Worm (Caenorhabditis elegans) whole organism, early embryonic: ENCODE data around the gene srz-12.

ENCODE experiments used
- B0310.2 ChIP-seq: sonication (generic microtip); optimal IDR thresholded peaks from 2 replicates; lab custom pipeline; 2016; ENCODE audit warnings: mild to moderate bottlenecking, missing genetic modification characterization, missing compliant biosample characterization
- F13C5.2 ChIP-seq: sonication (generic microtip); optimal IDR thresholded peaks from 2 replicates; lab custom pipeline; 2017; ENCODE audit warnings: mild to moderate bottlenecking, missing genetic modification characterization, inconsistent platforms, missing compliant biosample characterization
- aly-1 ChIP-seq: sonication (generic microtip); optimal IDR thresholded peaks from 2 replicates; lab custom pipeline; 2016; ENCODE audit warnings: missing genetic modification characterization, missing compliant biosample characterization
- ama-1 ChIP-seq: fragments of 150-350 bp; optimal IDR thresholded peaks from 2 replicates; lab custom pipeline; 2014
- ceh-13 ChIP-seq: fragments of 200-800 bp; sonication (Bioruptor generic); optimal IDR thresholded peaks from 2 replicates; lab custom pipeline; 2018; ENCODE audit warnings: mild to moderate bottlenecking, missing genetic modification characterization, missing compliant biosample characterization
- ceh-36 ChIP-seq: sonication (generic microtip); optimal IDR thresholded peaks from 2 replicates; lab custom pipeline; 2016; ENCODE audit warnings: missing genetic modification characterization, inconsistent platforms, missing compliant biosample characterization
- ets-7 ChIP-seq: sonication (generic microtip); optimal IDR thresholded peaks from 2 replicates; lab custom pipeline; 2016; ENCODE audit warnings: missing genotype, missing genetic modification characterization, missing compliant biosample characterization
- flt-1 ChIP-seq: fragments of 200-800 bp; sonication (Bioruptor generic); IDR thresholded peaks from 2 replicates; pipeline ENCODE4 v1.3.6; 2022; ENCODE audit warnings: missing genetic modification characterization, missing compliant biosample characterization
- hmbx-1 ChIP-seq: sonication (generic microtip); optimal IDR thresholded peaks from 2 replicates; lab custom pipeline; 2016; ENCODE audit warnings: mild to moderate bottlenecking, missing genetic modification characterization, missing compliant biosample characterization
- hmg-4 ChIP-seq: fragments of 200-800 bp; sonication (Bioruptor generic); optimal IDR thresholded peaks from 2 replicates; lab custom pipeline; 2018; ENCODE audit warnings: mild to moderate bottlenecking, missing genetic modification characterization, missing compliant biosample characterization
- hnd-1 ChIP-seq: sonication (generic microtip); optimal IDR thresholded peaks from 2 replicates; lab custom pipeline; 2016; ENCODE audit warnings: missing genetic modification characterization, missing compliant biosample characterization
- pes-1 ChIP-seq: fragments of 200-800 bp; sonication (Bioruptor generic); IDR thresholded peaks from 2 replicates; pipeline ENCODE4 v1.3.6; 2022; ENCODE audit warnings: missing genetic modification reagents, missing genetic modification characterization, missing compliant biosample characterization
- scrt-1 ChIP-seq: fragments of 200-800 bp; sonication (Bioruptor generic); IDR thresholded peaks from 2 replicates; pipeline ENCODE4 v1.3.6; 2022; ENCODE audit warnings: missing genetic modification characterization, missing compliant biosample characterization
- sea-1 ChIP-seq: fragments of 200-800 bp; sonication (Bioruptor generic); conservative IDR thresholded peaks from 2 replicates; pipeline ENCODE4 v1.3.6; 2022; ENCODE audit warnings: missing genetic modification characterization, missing compliant biosample characterization
- tbx-11 ChIP-seq: fragments of 200-800 bp; sonication (Bioruptor generic); IDR thresholded peaks from 2 replicates; pipeline ENCODE4 v1.3.6; 2022; ENCODE audit warnings: missing genetic modification characterization, missing compliant biosample characterization
- tbx-37 ChIP-seq: fragments of 200-800 bp; sonication (Bioruptor generic); conservative IDR thresholded peaks from 2 replicates; pipeline ENCODE4 v1.3.6; 2022; ENCODE audit warnings: missing genetic modification reagents, missing genetic modification characterization, missing compliant biosample characterization
- tra-4 ChIP-seq: sonication (generic microtip); optimal IDR thresholded peaks from 2 replicates; lab custom pipeline; 2017; ENCODE audit warnings: missing genetic modification characterization, missing compliant biosample characterization

srz-12 gene

DNA sequence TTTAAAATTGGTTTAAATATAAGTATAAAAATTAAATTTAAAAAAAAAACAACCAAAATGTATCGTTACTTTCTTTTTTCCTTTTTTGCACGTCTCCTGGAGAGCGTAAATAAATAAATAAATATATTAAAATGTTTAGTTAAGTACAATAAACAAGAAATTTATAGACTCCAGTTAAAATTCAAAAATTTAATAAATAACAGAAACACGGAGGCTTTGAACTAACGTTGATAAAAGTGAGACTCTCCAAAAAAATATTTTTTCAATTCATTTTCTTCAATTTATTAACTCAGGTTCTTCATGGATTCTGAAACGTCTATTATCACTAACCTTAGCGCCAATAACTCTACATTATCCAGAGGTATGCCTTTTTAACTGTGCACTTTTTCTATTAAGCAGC lies 29.3 kb upstream of the srz-12 start, which contains the start of gene T06C12.12:
Gene T06C12.12 (plus strand): TSS at position 301 of the 400 bp plus-strand sequence.
- TF ChIP-seq ceh-36 (tag; lab: Kevin White, UChicago) = no peak
- no peak for TF ChIP-seq F13C5.2
- no peak for TF ChIP-seq sea-1 (GFP tag; lab: Robert Waterston, UW)
- TF ChIP-seq flt-1 = no peak

ce11 chrV:15891279-15891678 lies 28.8 kb upstream of the srz-12 start:
- TF ChIP-seq hnd-1 (no peak), ets-7 (no peak), ceh-13 (GFP tag; lab: Kevin White, UChicago) (no peak), hmg-4 (GFP tag; lab: Kevin White, UChicago) (no peak), ceh-36 (tag; lab: Kevin White, UChicago) (no peak), flt-1 (no peak), aly-1 (tag; lab: Kevin White, UChicago) (no peak), tra-4 (tag; lab: Kevin White, UChicago) (no peak), tbx-37 (GFP tag; lab: Robert Waterston, UW) (no peak), F13C5.2 (no peak), tbx-11 (GFP tag; lab: Robert Waterston, UW) (no peak)

DNA sequence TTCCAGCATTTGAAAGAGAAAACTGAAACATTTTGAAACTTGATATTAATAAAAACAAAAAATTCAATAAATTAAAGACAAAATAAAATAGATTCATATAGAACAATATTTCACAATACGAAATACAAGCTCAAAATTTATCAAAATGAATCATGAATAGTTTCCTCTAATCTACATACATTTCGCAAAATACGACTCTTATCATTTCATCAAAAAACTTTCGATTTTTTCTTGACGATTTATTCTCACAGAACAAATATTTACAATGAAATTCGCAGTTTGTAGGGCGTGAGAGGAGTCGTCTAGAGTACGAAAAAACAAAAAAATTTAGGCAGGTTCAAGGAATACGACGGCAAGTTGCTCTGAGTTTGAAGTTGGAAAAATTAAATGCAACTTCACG lies 27.6 kb upstream of the srz-12 start:
- TF ChIP-seq hmbx-1 (tag; lab: Kevin White, UChicago) = no peak
- TF ChIP-seq tbx-11 (GFP tag; lab: Robert Waterston, UW) = no peak
- no peak for TF ChIP-seq ceh-36 (tag; lab: Kevin White, UChicago)
- no peak for TF ChIP-seq F13C5.2

- no peak for TF ChIP-seq ceh-36 (tag; lab: Kevin White, UChicago)
- no peak for TF ChIP-seq scrt-1 (GFP tag; lab: Robert Waterston, UW)
- TF ChIP-seq pes-1 (GFP tag; lab: Robert Waterston, UW) = no peak
- TF ChIP-seq hnd-1 = no peak
- no peak for TF ChIP-seq tra-4 (tag; lab: Kevin White, UChicago)
- TF ChIP-seq B0310.2 (tag; lab: Kevin White, UChicago) = no peak
- no peak for TF ChIP-seq ama-1
- TF ChIP-seq tbx-11 (GFP tag; lab: Robert Waterston, UW) = no peak
- TF ChIP-seq F13C5.2 = no peak
- no peak for TF ChIP-seq ceh-13 (GFP tag; lab: Kevin White, UChicago)
- no peak for TF ChIP-seq ets-7
- no peak for TF ChIP-seq hmg-4 (GFP tag; lab: Kevin White, UChicago)
- TF ChIP-seq aly-1 (tag; lab: Kevin White, UChicago) = no peak
- no peak for TF ChIP-seq tbx-37 (GFP tag; lab: Robert Waterston, UW)
- no peak for TF ChIP-seq flt-1
- TF ChIP-seq hmbx-1 (tag; lab: Kevin White, UChicago) = no peak
- no peak for TF ChIP-seq sea-1 (GFP tag; lab: Robert Waterston, UW)
Observed at ce11 chrV:15888751-15889150, 26.3 kb upstream of the srz-12 start, which contains the start of gene cgt-1. Gene cgt-1 (minus strand): TSS chrV:15888851.

DNA sequence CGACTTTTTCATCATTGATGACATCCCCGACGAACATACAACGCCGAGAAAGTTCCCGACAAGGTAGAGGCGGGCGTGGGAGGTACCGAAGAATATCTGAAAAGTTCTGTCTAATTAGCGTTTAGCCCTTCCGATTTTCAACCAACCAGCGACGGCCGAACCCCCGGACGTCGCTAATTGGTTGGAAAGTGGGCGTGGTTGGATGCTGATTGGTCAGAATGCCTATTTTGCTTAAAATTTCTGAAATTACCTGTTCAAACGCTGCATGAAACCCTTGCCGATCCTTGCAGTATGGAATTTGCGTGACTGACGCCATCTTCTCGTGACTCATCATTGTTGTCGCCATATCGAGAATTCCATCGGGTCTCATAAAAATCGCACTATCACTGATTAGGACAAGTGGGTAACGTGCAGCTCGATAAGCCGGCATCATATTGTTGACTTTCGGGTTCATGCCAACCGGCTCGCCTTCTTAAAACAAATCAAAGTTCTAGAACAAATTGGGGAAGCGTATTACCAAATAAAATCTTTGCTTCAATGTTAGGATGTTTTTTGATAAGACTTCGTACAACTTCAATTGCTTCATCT lies 25.3 kb upstream of the srz-12 start:
- no peak for TF ChIP-seq tbx-11 (GFP tag; lab: Robert Waterston, UW)
- TF ChIP-seq aly-1 (tag; lab: Kevin White, UChicago) = no peak
- TF ChIP-seq F13C5.2 = no peak
- TF ChIP-seq sea-1 (GFP tag; lab: Robert Waterston, UW) = no peak
- no peak for TF ChIP-seq scrt-1 (GFP tag; lab: Robert Waterston, UW)
- TF ChIP-seq flt-1 = no peak
- TF ChIP-seq hnd-1 = no peak
- no peak for TF ChIP-seq tbx-37 (GFP tag; lab: Robert Waterston, UW)
- no peak for TF ChIP-seq ama-1
- TF ChIP-seq ets-7 = no peak
- no peak for TF ChIP-seq ceh-13 (GFP tag; lab: Kevin White, UChicago)
- no peak for TF ChIP-seq hmg-4 (GFP tag; lab: Kevin White, UChicago)

ce11 chrV:15885967-15886366 lies 23.5 kb upstream of the srz-12 start, which contains the start of gene T06C12.9:
Gene T06C12.9 (minus strand): TSS chrV:15886067.
- TF ChIP-seq tbx-11 (GFP tag; lab: Robert Waterston, UW) (no peak), ama-1 (no peak)

DNA sequence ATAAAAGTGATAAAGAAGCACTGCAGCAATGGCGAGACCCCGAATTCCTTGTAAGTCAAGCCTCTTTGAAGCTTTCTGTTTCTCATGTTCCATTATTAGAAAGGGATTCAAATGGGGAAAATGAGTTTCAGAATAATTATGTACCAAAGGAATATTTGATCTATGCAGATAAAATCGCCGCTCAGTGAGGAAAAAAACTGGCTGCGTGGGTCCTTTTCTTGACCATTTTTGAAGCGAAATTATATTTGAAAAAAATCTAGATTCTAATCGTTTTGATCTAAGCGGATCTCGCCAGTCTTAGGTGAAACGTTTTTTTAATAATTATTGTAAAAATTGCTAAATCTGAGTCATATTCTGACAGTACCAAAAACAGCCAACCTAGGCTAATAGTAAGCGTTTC lies 22.2 kb upstream of the srz-12 start, which contains the start of gene oac-42:
Gene oac-42 (minus strand): TSS at position 101 of the 400 bp plus-strand sequence.
- no peak for TF ChIP-seq hmbx-1 (tag; lab: Kevin White, UChicago)
- no peak for TF ChIP-seq ceh-36 (tag; lab: Kevin White, UChicago)
- no peak for TF ChIP-seq tbx-37 (GFP tag; lab: Robert Waterston, UW)
- no peak for TF ChIP-seq flt-1
- no peak for TF ChIP-seq B0310.2 (tag; lab: Kevin White, UChicago)
- TF ChIP-seq F13C5.2 = no peak
- no peak for TF ChIP-seq hnd-1
- TF ChIP-seq aly-1 (tag; lab: Kevin White, UChicago) = no peak
- no peak for TF ChIP-seq ama-1
- no peak for TF ChIP-seq ceh-13 (GFP tag; lab: Kevin White, UChicago)
- no peak for TF ChIP-seq tbx-11 (GFP tag; lab: Robert Waterston, UW)
- TF ChIP-seq ets-7 = no peak
- TF ChIP-seq scrt-1 (GFP tag; lab: Robert Waterston, UW) = no peak
- TF ChIP-seq pes-1 (GFP tag; lab: Robert Waterston, UW) = no peak
- no peak for TF ChIP-seq hmg-4 (GFP tag; lab: Kevin White, UChicago)
- TF ChIP-seq tra-4 (tag; lab: Kevin White, UChicago) = no peak
- TF ChIP-seq sea-1 (GFP tag; lab: Robert Waterston, UW) = no peak

DNA sequence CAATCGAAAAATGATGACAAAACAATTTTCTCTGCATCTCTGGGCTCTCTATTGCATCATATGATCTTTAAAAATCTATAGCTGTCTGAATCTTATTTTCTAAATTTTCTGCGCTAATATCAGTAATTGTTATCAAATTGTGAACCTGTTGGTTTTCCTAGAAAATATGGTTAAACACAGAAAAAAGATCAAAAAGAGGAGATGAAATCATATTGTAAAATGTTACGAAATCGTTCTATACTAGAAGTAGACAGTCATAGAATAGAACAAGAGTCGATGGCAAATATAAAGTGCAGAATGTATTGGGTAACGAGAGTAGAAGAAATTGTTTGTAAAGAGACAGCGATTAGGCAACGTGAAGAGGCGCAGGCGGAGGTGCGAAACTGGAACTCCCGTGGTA lies 18.2 kb upstream of the srz-12 start:
- TF ChIP-seq ceh-13 (GFP tag; lab: Kevin White, UChicago) = no peak
- TF ChIP-seq hmg-4 (GFP tag; lab: Kevin White, UChicago) = no peak
- no peak for TF ChIP-seq tra-4 (tag; lab: Kevin White, UChicago)
- no peak for TF ChIP-seq pes-1 (GFP tag; lab: Robert Waterston, UW)
- TF ChIP-seq ets-7 = no peak
- no peak for TF ChIP-seq sea-1 (GFP tag; lab: Robert Waterston, UW)
- no peak for TF ChIP-seq tbx-37 (GFP tag; lab: Robert Waterston, UW)
- no peak for TF ChIP-seq ceh-36 (tag; lab: Kevin White, UChicago)
- no peak for TF ChIP-seq hmbx-1 (tag; lab: Kevin White, UChicago)
- no peak for TF ChIP-seq flt-1
- TF ChIP-seq ama-1 = no peak
- no peak for TF ChIP-seq tbx-11 (GFP tag; lab: Robert Waterston, UW)
